Worm (Caenorhabditis elegans) whole organism, L4 larva: Measurements from ENCODE around the gene mpst-1.

Experiments
- ctbp-1 ChIP-seq: fragments of 200-800 bp; sonication (Bioruptor generic); IDR thresholded peaks from 2 replicates; pipeline ENCODE4 v1.3.6; 2022; ENCODE audit warnings: missing genetic modification reagents, missing genetic modification characterization, missing compliant biosample characterization
- dve-1 ChIP-seq: sonication (generic microtip); optimal IDR thresholded peaks from 2 replicates; lab custom pipeline; 2017; ENCODE audit warnings: antibody characterized with exemption, mild to moderate bottlenecking, missing genetic modification characterization, missing compliant biosample characterization; ENCODE audit not compliant: insufficient read depth
- fos-1 ChIP-seq: fragments of 150-350 bp; optimal IDR thresholded peaks from 2 replicates; lab custom pipeline; 2014; ENCODE audit warnings: missing biosample characterization, missing genetic modification characterization
- nhr-77 ChIP-seq: fragments of 150-350 bp; optimal IDR thresholded peaks from 2 replicates; lab custom pipeline; 2014; ENCODE audit warnings: missing biosample characterization, missing genetic modification characterization

DNA sequence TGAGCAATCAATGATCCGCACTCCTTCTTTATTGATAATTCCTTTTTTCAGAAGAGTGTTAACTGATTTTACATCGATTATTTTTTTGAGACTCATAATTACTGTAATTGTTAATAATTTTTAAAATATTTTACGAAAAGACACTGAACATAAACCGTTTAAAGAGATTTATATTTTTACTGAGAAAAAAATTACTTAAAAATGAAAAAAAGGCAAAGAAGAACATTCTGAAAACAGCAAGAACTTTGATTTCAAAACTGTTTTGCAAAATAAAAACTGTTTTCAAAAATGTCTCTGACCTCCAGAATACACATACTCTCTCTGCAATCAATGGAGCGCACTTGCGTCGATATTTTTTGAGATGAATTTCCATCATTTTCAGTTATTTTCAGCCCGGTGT lies at the start of gene mpst-1, which contains the start of gene D2023.6:
- no peak for TF ChIP-seq ctbp-1 (GFP tag; lab: Robert Waterston, UW)
- no peak for TF ChIP-seq dve-1
- no peak for TF ChIP-seq nhr-77 (tag; lab: Kevin White, UChicago)
- no peak for TF ChIP-seq fos-1 (tag; lab: Kevin White, UChicago)
